Worm (Caenorhabditis elegans): ENCODE results near the gene gcn-1.

ce11 chrIII:2151480-2151995, at the start of gene gcn-1:
- TF ChIP-seq nhr-12 (tag; optimal IDR thresholded peaks at IDR 0.05) = no peak
- TF ChIP-seq mep-1 (tag; optimal IDR thresholded peaks at IDR 0.05) = peak; percentile 79
- TF ChIP-seq nhr-11 (tag; optimal IDR thresholded peaks at IDR 0.05) = peak; percentile 41
- peak; percentile 52 for TF ChIP-seq ztf-4 (tag; optimal IDR thresholded peaks at IDR 0.05)
